Worm (Caenorhabditis elegans): Measurements from ENCODE around the gene Y41D4A.4.

- no peak for TF ChIP-seq klf-2 (GFP tag; conservative IDR thresholded peaks at IDR 0.05)
- no peak for TF ChIP-seq med-1 (GFP tag; optimal IDR thresholded peaks at IDR 0.05; ENCODE audit: insufficient read depth)
- TF ChIP-seq ztf-23 (GFP tag; IDR thresholded peaks at IDR 0.05), result no peak
- no peak for TF ChIP-seq flt-1 (GFP tag; IDR thresholded peaks at IDR 0.05)
- no peak for TF ChIP-seq cog-1 (tag; optimal IDR thresholded peaks at IDR 0.05)
- no peak for TF ChIP-seq T22C8.4 (GFP tag; IDR thresholded peaks at IDR 0.05)
- no peak for TF ChIP-seq ref-1 (GFP tag; conservative IDR thresholded peaks at IDR 0.05)
- no peak for TF ChIP-seq tab-1 (GFP tag; IDR thresholded peaks at IDR 0.05)
Measured at ce11 chrIV:1790677-1791076, 44.9 kb downstream of the Y41D4A.4 start.

All from whole organism, midembryonic.